Fruit fly (Drosophila melanogaster): ENCODE results near the gene Tmf.

- TF ChIP-seq CG12391 (tag; optimal IDR thresholded peaks at IDR 0.05): no peak
- no peak for TF ChIP-seq cad (GFP tag; optimal IDR thresholded peaks at IDR 0.05)
- TF ChIP-seq esg (GFP tag; conservative IDR thresholded peaks at IDR 0.05): no peak
- TF ChIP-seq pan (optimal IDR thresholded peaks at IDR 0.05): no peak
- TF ChIP-seq pan (GFP tag; optimal IDR thresholded peaks at IDR 0.05 in 1 of 2, IDR thresholded peaks at IDR 0.05 in 1 of 2): no peak
- TF ChIP-seq wor (GFP tag; IDR thresholded peaks at IDR 0.05): no peak
- no peak for TF ChIP-seq CG8089 (GFP tag; optimal IDR thresholded peaks at IDR 0.05)
- TF ChIP-seq Blimp-1 (GFP tag; optimal IDR thresholded peaks at IDR 0.05): no peak
- TF ChIP-seq dysf (GFP tag; IDR thresholded peaks at IDR 0.05): no peak
- TF ChIP-seq YL-1 (GFP tag; optimal IDR thresholded peaks at IDR 0.05): no peak
- no peak for TF ChIP-seq CG33213 (GFP tag; optimal IDR thresholded peaks at IDR 0.05)
- no peak for TF ChIP-seq yki (optimal IDR thresholded peaks at IDR 0.05)
- no peak for TF ChIP-seq CG11504 (tag; optimal IDR thresholded peaks at IDR 0.05)
- no peak for TF ChIP-seq BtbVII (GFP tag; optimal IDR thresholded peaks at IDR 0.05)
Observed at dm6 chrX:6868629-6869579, 24.8 kb downstream of the Tmf start.

Measured in whole organism, embryonic.